Fruit fly (Drosophila melanogaster) whole organism, embryonic: Measurements from ENCODE around the gene Sf3b3.
A peak's percentile ranks its signal among the peaks of the same experiment; 100 is the strongest.

ENCODE experiments used
- Atf6 ChIP-seq: fragments of 200-800 bp; sonication (Bioruptor generic); IDR thresholded peaks from 2 replicates; pipeline ENCODE4 v1.3.6; 2022; ENCODE audit warnings: missing biosample characterization, missing genetic modification characterization
- B-H2 ChIP-seq: fragments of 200-800 bp; sonication (Bioruptor generic); optimal IDR thresholded peaks from 2 replicates; lab custom pipeline; 2018; ENCODE audit warnings: missing biosample characterization, mild to moderate bottlenecking, missing genetic modification characterization
- CG11247 ChIP-seq: fragments of 200-800 bp; sonication (Bioruptor generic); IDR thresholded peaks from 2 replicates; pipeline ENCODE4 v1.3.6; 2022; ENCODE audit warnings: missing biosample characterization, missing genetic modification characterization
- CG11723 ChIP-seq: fragments of 200-800 bp; sonication (Bioruptor generic); optimal IDR thresholded peaks from 2 replicates; lab custom pipeline; 2017; ENCODE audit warnings: missing biosample characterization, mild to moderate bottlenecking, missing genetic modification characterization
- CG12769 ChIP-seq: fragments of 200-800 bp; sonication (Bioruptor generic); optimal IDR thresholded peaks from 2 replicates; lab custom pipeline; 2019; ENCODE audit warnings: missing biosample characterization, mild to moderate bottlenecking, missing genetic modification characterization, moderate library complexity
- CG15269 ChIP-seq: fragments of 200-800 bp; sonication (Bioruptor generic); optimal IDR thresholded peaks from 2 replicates; lab custom pipeline; 2018; ENCODE audit warnings: missing biosample characterization, mild to moderate bottlenecking, missing genetic modification characterization, moderate library complexity
- CG15479 ChIP-seq: fragments of 200-800 bp; sonication (Bioruptor generic); optimal IDR thresholded peaks from 3 replicates; lab custom pipeline; 2019; ENCODE audit warnings: missing biosample characterization, mild to moderate bottlenecking, missing genetic modification characterization, moderate library complexity
- CG1603 ChIP-seq: fragments of 200-800 bp; sonication (Bioruptor generic); optimal IDR thresholded peaks from 2 replicates; lab custom pipeline; 2019; ENCODE audit warnings: missing biosample characterization, mild to moderate bottlenecking, missing genetic modification characterization, moderate library complexity
- CG17829 ChIP-seq: fragments of 200-800 bp; optimal IDR thresholded peaks from 2 replicates; lab custom pipeline; 2019; ENCODE audit warnings: missing biosample characterization, mild to moderate bottlenecking, missing genetic modification characterization, moderate library complexity
- CG34422 ChIP-seq: fragments of 200-800 bp; sonication (Bioruptor generic); IDR thresholded peaks from 3 replicates; pipeline ENCODE4 v1.3.6; 2022; ENCODE audit warnings: missing biosample characterization, missing genetic modification characterization
- CG4707 ChIP-seq: fragments of 200-800 bp; sonication (Bioruptor generic); optimal IDR thresholded peaks from 2 replicates; lab custom pipeline; 2018; ENCODE audit warnings: missing biosample characterization, mild to moderate bottlenecking, missing genetic modification characterization, moderate library complexity
- CG4854 ChIP-seq: fragments of 200-800 bp; sonication (Bioruptor generic); optimal IDR thresholded peaks from 2 replicates; lab custom pipeline; 2016; ENCODE audit warnings: missing biosample characterization, missing genetic modification characterization, inconsistent platforms
- CG6175 ChIP-seq: fragments of 200-800 bp; sonication (Bioruptor generic); IDR thresholded peaks from 3 replicates; pipeline ENCODE4 v1.3.6; 2022; ENCODE audit warnings: missing biosample characterization, missing genetic modification characterization
- CG7271 ChIP-seq: fragments of 200-800 bp; sonication (Bioruptor generic); optimal IDR thresholded peaks from 2 replicates; lab custom pipeline; 2018; ENCODE audit warnings: missing biosample characterization, mild to moderate bottlenecking, missing genetic modification characterization, moderate library complexity
- CG8290 ChIP-seq, 3 experiments: fragments of 200-800 bp; sonication (Bioruptor generic); optimal IDR thresholded peaks; 2 replicates each; lab custom pipeline; 2016 to 2019; ENCODE audit warnings: missing biosample characterization in 3 of 3, missing genetic modification characterization in 3 of 3, mild to moderate bottlenecking in 2 of 3, moderate library complexity in 1 of 3
- CG8359 ChIP-seq: fragments of 200-800 bp; sonication (Bioruptor generic); optimal IDR thresholded peaks from 2 replicates; lab custom pipeline; 2017; ENCODE audit warnings: missing biosample characterization, mild to moderate bottlenecking, missing genetic modification characterization, borderline replicate concordance
- CG9437 ChIP-seq: fragments of 200-800 bp; sonication (Bioruptor generic); optimal IDR thresholded peaks from 2 replicates; lab custom pipeline; 2018; ENCODE audit warnings: missing biosample characterization, mild to moderate bottlenecking, missing genetic modification characterization
- Fer1 ChIP-seq: fragments of 200-800 bp; sonication (Bioruptor generic); optimal IDR thresholded peaks from 2 replicates; lab custom pipeline; 2017; ENCODE audit warnings: missing biosample characterization, mild to moderate bottlenecking, missing genetic modification characterization
- Fer3 ChIP-seq: fragments of 200-800 bp; sonication (Bioruptor generic); optimal IDR thresholded peaks from 2 replicates; lab custom pipeline; 2018; ENCODE audit warnings: missing biosample characterization, mild to moderate bottlenecking, missing genetic modification characterization, moderate library complexity
- GATAe ChIP-seq: fragments of 200-800 bp; sonication (Bioruptor generic); conservative IDR thresholded peaks from 2 replicates; pipeline ENCODE4 v1.3.6; 2022; ENCODE audit warnings: missing biosample characterization, missing genetic modification characterization
- Gug ChIP-seq: fragments of 200-800 bp; sonication (Bioruptor generic); IDR thresholded peaks from 4 replicates; pipeline ENCODE4 v1.3.6; 2022; ENCODE audit warnings: missing biosample characterization, missing genetic modification characterization
- Kr ChIP-seq: fragments of 200-800 bp; sonication (Bioruptor generic); optimal IDR thresholded peaks from 2 replicates; lab custom pipeline; 2017; ENCODE audit warnings: missing biosample characterization, mild to moderate bottlenecking, missing genetic modification characterization
- Lim3 ChIP-seq: fragments of 200-800 bp; sonication (Bioruptor generic); IDR thresholded peaks from 2 replicates; pipeline ENCODE4 v1.3.6; 2022; ENCODE audit warnings: missing biosample characterization, missing genetic modification characterization
- MBD-R2 ChIP-seq: fragments of 200-800 bp; sonication (Bioruptor generic); IDR thresholded peaks from 2 replicates; pipeline ENCODE4 v1.3.6; 2022; ENCODE audit warnings: missing biosample characterization, missing genetic modification characterization
- Mrtf ChIP-seq: fragments of 200-800 bp; sonication (Bioruptor generic); IDR thresholded peaks from 3 replicates; pipeline ENCODE4 v1.3.6; 2022; ENCODE audit warnings: missing biosample characterization, missing genetic modification characterization
- Neu2 ChIP-seq: fragments of 200-800 bp; sonication (Bioruptor generic); optimal IDR thresholded peaks from 3 replicates; lab custom pipeline; 2016; ENCODE audit warnings: missing biosample characterization, missing genetic modification characterization, borderline replicate concordance
- Oli ChIP-seq: fragments of 200-800 bp; sonication (Bioruptor generic); optimal IDR thresholded peaks from 2 replicates; lab custom pipeline; 2018; ENCODE audit warnings: missing biosample characterization, mild to moderate bottlenecking, missing genetic modification characterization, moderate library complexity
- Optix ChIP-seq: fragments of 200-800 bp; sonication (Bioruptor generic); IDR thresholded peaks from 3 replicates; pipeline ENCODE4 v1.3.6; 2022; ENCODE audit warnings: missing biosample characterization, missing genetic modification characterization
- Poxn ChIP-seq: fragments of 200-800 bp; sonication (Bioruptor generic); IDR thresholded peaks from 2 replicates; pipeline ENCODE4 v1.3.6; 2022; ENCODE audit warnings: missing biosample characterization, missing genetic modification characterization
- Trl ChIP-seq, 3 experiments: fragments of >200 bp in 2 of 3; fragments of 200-800 bp in 1 of 3; sonication (Bioruptor generic) in 1 of 3; optimal IDR thresholded peaks; 2 replicates in 1 of 3; 3 replicates in 2 of 3; lab custom pipeline; 2016 to 2017; ENCODE audit warnings: missing biosample characterization in 1 of 3, missing genetic modification characterization in 1 of 3
- Xbp1 ChIP-seq: fragments of 200-800 bp; sonication (Bioruptor generic); optimal IDR thresholded peaks from 3 replicates; lab custom pipeline; 2016; ENCODE audit warnings: missing biosample characterization, mild to moderate bottlenecking, missing genetic modification characterization
- ato ChIP-seq: fragments of 200-800 bp; sonication (Bioruptor generic); IDR thresholded peaks from 2 replicates; pipeline ENCODE4 v1.3.6; 2022; ENCODE audit warnings: missing biosample characterization, missing genetic modification characterization; ENCODE audit not compliant: partially characterized antibody
- bab2 ChIP-seq: fragments of 200-800 bp; sonication (Bioruptor generic); optimal IDR thresholded peaks from 2 replicates; lab custom pipeline; 2016; ENCODE audit warnings: missing biosample characterization, missing genetic modification characterization
- ci ChIP-seq: fragments of 200-800 bp; sonication (Bioruptor generic); IDR thresholded peaks from 3 replicates; pipeline ENCODE4 v1.3.6; 2022; ENCODE audit warnings: missing biosample characterization, missing genetic modification characterization
- disco-r ChIP-seq: fragments of 200-800 bp; sonication (Bioruptor generic); optimal IDR thresholded peaks from 2 replicates; lab custom pipeline; 2016; ENCODE audit warnings: missing biosample characterization, missing genetic modification characterization
- fd3F ChIP-seq: fragments of 200-800 bp; sonication (Bioruptor generic); optimal IDR thresholded peaks from 2 replicates; lab custom pipeline; 2018; ENCODE audit warnings: missing biosample characterization, mild to moderate bottlenecking, missing genetic modification characterization, moderate library complexity
- gcm2 ChIP-seq: fragments of 200-800 bp; sonication (Bioruptor generic); optimal IDR thresholded peaks from 2 replicates; lab custom pipeline; 2016; ENCODE audit warnings: missing biosample characterization, missing genetic modification characterization
- gem ChIP-seq: fragments of 200-800 bp; sonication (Bioruptor generic); optimal IDR thresholded peaks from 2 replicates; lab custom pipeline; 2019; ENCODE audit warnings: missing biosample characterization, mild to moderate bottlenecking, missing genetic modification characterization, moderate library complexity
- pita ChIP-seq: fragments of 200-800 bp; sonication (Bioruptor generic); optimal IDR thresholded peaks from 2 replicates; lab custom pipeline; 2017; ENCODE audit warnings: missing biosample characterization, mild to moderate bottlenecking, missing genetic modification characterization
- rib ChIP-seq: fragments of 200-800 bp; sonication (Bioruptor generic); IDR thresholded peaks from 2 replicates; pipeline ENCODE4 v1.3.6; 2022; ENCODE audit warnings: missing biosample characterization, missing genetic modification characterization
- ro ChIP-seq: fragments of 200-800 bp; sonication (Bioruptor generic); IDR thresholded peaks from 2 replicates; pipeline ENCODE4 v1.3.6; 2022; ENCODE audit warnings: missing biosample characterization, missing genetic modification characterization
- schlank ChIP-seq: fragments of 200-800 bp; sonication (Bioruptor generic); optimal IDR thresholded peaks from 2 replicates; lab custom pipeline; 2018; ENCODE audit warnings: missing biosample characterization, mild to moderate bottlenecking, missing genetic modification characterization
- ssp ChIP-seq: fragments of 200-800 bp; sonication (Bioruptor generic); IDR thresholded peaks from 2 replicates; pipeline ENCODE4 v1.3.6; 2022; ENCODE audit warnings: missing biosample characterization, missing genetic modification characterization
- tgo ChIP-seq: fragments of 200-800 bp; sonication (Bioruptor generic); IDR thresholded peaks from 3 replicates; pipeline ENCODE4 v1.3.6; 2022; ENCODE audit warnings: missing biosample characterization, missing genetic modification characterization
- usp ChIP-seq: fragments of >200 bp; optimal IDR thresholded peaks from 2 replicates; lab custom pipeline; 2017; ENCODE audit warnings: missing biosample characterization, missing genetic modification characterization
- wdn ChIP-seq: fragments of 200-800 bp; sonication (Bioruptor generic); IDR thresholded peaks from 2 replicates; pipeline ENCODE4 v1.3.6; 2022; ENCODE audit warnings: missing biosample characterization, missing genetic modification characterization
- z ChIP-seq: fragments of 200-800 bp; sonication (Bioruptor generic); IDR thresholded peaks from 3 replicates; pipeline ENCODE4 v1.3.6; 2022; ENCODE audit warnings: missing biosample characterization, missing genetic modification characterization
- zen2 ChIP-seq: fragments of 200-800 bp; sonication (Bioruptor generic); IDR thresholded peaks from 3 replicates; pipeline ENCODE4 v1.3.6; 2022; ENCODE audit warnings: missing biosample characterization, missing genetic modification characterization; ENCODE audit not compliant: partially characterized antibody
- zf30C ChIP-seq: fragments of 200-800 bp; sonication (Bioruptor generic); optimal IDR thresholded peaks from 3 replicates; lab custom pipeline; 2018; ENCODE audit warnings: missing biosample characterization, mild to moderate bottlenecking, missing genetic modification characterization

Sf3b3 gene

DNA sequence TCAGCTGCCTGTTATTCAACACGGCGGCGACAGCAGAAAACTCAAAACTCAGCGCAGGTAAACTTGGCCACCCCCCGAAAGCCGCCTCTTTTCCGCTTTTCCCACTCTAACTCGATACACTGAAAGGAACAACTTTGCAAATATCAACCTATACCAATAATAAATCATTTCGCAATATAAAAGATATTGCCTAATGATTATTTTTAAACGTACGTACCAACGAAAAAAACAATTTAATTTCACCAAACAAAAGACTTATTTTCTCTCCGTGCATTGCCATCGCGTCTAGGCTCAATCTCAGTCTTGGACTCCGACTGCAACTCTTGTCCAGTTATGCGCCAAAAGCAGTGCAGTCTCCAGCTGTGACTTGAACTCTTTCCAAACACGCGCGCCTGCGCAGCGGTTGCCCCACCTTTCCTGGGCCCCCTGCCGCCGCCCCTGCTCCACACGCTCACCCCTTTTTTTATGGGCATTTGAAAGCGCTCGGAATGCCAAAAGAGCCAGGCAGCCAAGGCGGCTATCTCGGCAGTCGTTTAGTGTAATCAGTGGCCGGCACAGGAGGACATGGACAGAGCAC, 27.5 kb downstream of the Sf3b3 start (continued):
- TF ChIP-seq rib (GFP tag; lab: Robert Waterston, UW) = no peak
- TF ChIP-seq Neu2 = peak; percentile 8
- TF ChIP-seq gcm2 (GFP tag; lab: Kevin White, UChicago) = no peak
- TF ChIP-seq Fer1 (GFP tag; lab: Kevin White, UChicago) = peak; percentile 58
- TF ChIP-seq schlank = no peak
- TF ChIP-seq CG15269 (tag; lab: Kevin White, UChicago) = peak; percentile 23
- no peak for TF ChIP-seq CG4707 (GFP tag; lab: Kevin White, UChicago)
- peak; percentile 69 for TF ChIP-seq bab2 (GFP tag; lab: Kevin White, UChicago)
- TF ChIP-seq Poxn (GFP tag; lab: Robert Waterston, UW) = no peak
- TF ChIP-seq CG6175 = no peak
- no peak for TF ChIP-seq zen2
- no peak for TF ChIP-seq usp (GFP tag; lab: Kevin White, UChicago)
- TF ChIP-seq tgo (GFP tag; lab: Robert Waterston, UW) = no peak; the same call in 2 of the 3 replicates
- TF ChIP-seq ci (GFP tag; lab: Robert Waterston, UW) = peak; percentile 68
- TF ChIP-seq B-H2 (GFP tag; lab: Kevin White, UChicago) = no peak
- TF ChIP-seq CG1603 (tag; lab: Kevin White, UChicago) = peak; percentile 74
- TF ChIP-seq zf30C = no peak
- peak; percentile 14; the same call in 1 of the 2 replicates for TF ChIP-seq MBD-R2 (GFP tag; lab: Robert Waterston, UW)
- no peak for TF ChIP-seq CG11723 (GFP tag; lab: Kevin White, UChicago)
- peak; percentile 8 for TF ChIP-seq Kr (GFP tag; lab: Kevin White, UChicago)
- no peak for TF ChIP-seq fd3F (GFP tag; lab: Kevin White, UChicago)
- TF ChIP-seq CG9437 (GFP tag; lab: Kevin White, UChicago) = peak; percentile 15
- TF ChIP-seq pita (GFP tag; lab: Kevin White, UChicago) = no peak
- peak; percentile 13 for TF ChIP-seq CG8290 (GFP tag; optimal IDR thresholded peaks at IDR 0.05; lab: Kevin White, UChicago)
- TF ChIP-seq CG8290 (tag; optimal IDR thresholded peaks at IDR 0.05; lab: Kevin White, UChicago) = no peak
- TF ChIP-seq disco-r (GFP tag; lab: Kevin White, UChicago) = no peak
- no peak for TF ChIP-seq ato
- no peak for TF ChIP-seq CG8359 (GFP tag; lab: Kevin White, UChicago)
- no peak for TF ChIP-seq GATAe
- TF ChIP-seq ssp (GFP tag; lab: Robert Waterston, UW) = 0 out of 2 replicates have a peak, but pooled peaks have one; percentile 23
- peak; percentile 59 for TF ChIP-seq Xbp1
- no peak for TF ChIP-seq CG15479 (GFP tag; lab: Kevin White, UChicago)
- no peak; the same call in 1 of the 2 replicates for TF ChIP-seq Atf6 (GFP tag; lab: Robert Waterston, UW)
- TF ChIP-seq Trl (optimal IDR thresholded peaks at IDR 0.05; lab: Kevin White, UChicago) = no peak
- TF ChIP-seq Trl (GFP tag; optimal IDR thresholded peaks at IDR 0.05; lab: Kevin White, UChicago) = peak; percentile 63
- TF ChIP-seq gem (tag; lab: Kevin White, UChicago) = peak; percentile 70
- no peak for TF ChIP-seq ro (GFP tag; lab: Robert Waterston, UW)
- TF ChIP-seq CG34422 (GFP tag; lab: Robert Waterston, UW) = peak; percentile 72; the same call in 2 of the 3 replicates
- no peak for TF ChIP-seq CG4854 (GFP tag; lab: Kevin White, UChicago)
- peak; percentile 21 for TF ChIP-seq Fer3 (tag; lab: Kevin White, UChicago)
- TF ChIP-seq CG12769 = no peak
- peak; percentile 39; the same call in 1 of the 3 replicates for TF ChIP-seq z (GFP tag; lab: Robert Waterston, UW)
- no peak for TF ChIP-seq CG7271
- 0 out of 2 replicates have a peak, but pooled peaks have one; percentile 7 for TF ChIP-seq Lim3 (GFP tag; lab: Robert Waterston, UW)
- peak; percentile 56 for TF ChIP-seq Oli (tag; lab: Kevin White, UChicago)
- no peak for TF ChIP-seq wdn (GFP tag; lab: Robert Waterston, UW)
- peak; percentile 59 for TF ChIP-seq CG17829
- no peak; the same call in 2 of the 4 replicates for TF ChIP-seq Gug
- no peak; the same call in 2 of the 3 replicates for TF ChIP-seq Mrtf (GFP tag; lab: Robert Waterston, UW)
- 0 out of 2 replicates have a peak, but pooled peaks have one; percentile 26 for TF ChIP-seq CG11247
- TF ChIP-seq Optix (GFP tag; lab: Robert Waterston, UW) = no peak
